Fruit fly (Drosophila melanogaster): ENCODE measurements around the gene Cog4.

DNA sequence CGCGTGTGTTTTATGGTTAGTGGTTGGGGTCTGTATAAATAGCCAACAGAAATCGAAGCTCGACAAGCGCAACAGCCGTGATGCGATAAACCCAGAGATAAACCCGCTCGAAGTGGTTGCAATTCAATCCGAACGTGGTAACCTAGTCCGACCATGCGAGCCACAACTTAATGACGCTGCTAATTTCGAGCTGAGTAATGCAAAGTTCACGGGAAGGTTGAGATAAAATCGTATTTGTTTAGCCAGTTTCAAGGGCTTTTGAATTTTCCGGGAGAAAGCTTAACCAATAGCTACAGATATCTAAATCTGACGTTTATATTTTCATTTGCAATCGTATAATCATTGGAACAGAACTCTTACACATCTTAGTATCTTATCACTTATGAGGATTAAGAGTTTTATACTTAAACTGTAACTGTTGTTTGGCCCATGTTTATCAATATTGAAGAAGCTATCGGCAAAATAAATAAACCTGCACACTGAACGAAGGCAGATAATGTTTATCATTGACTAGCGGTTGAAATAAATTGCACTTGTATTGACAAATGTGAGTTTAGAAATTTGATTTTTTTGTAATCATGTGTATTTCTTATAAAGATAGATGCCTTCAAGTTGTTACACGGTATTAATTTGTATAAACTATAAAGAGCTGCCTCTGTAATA lies 25.5 kb upstream of the Cog4 start:
- TF ChIP-seq org-1 (GFP tag; optimal IDR thresholded peaks at IDR 0.05) (no peak), CG7271 (tag; optimal IDR thresholded peaks at IDR 0.05) (no peak), klu (GFP tag; IDR thresholded peaks at IDR 0.05) (no peak), HLH3B (GFP tag; IDR thresholded peaks at IDR 0.05) (no peak), NfI (GFP tag; optimal IDR thresholded peaks at IDR 0.05) (no peak)

Measured in whole organism, embryonic.